Worm (Caenorhabditis elegans) whole organism, mixed stage, embryonic: ENCODE data around the gene C09B9.2.

ENCODE experiments used
- elt-3 ChIP-seq: fragments of 150-350 bp; optimal IDR thresholded peaks from 2 replicates; lab custom pipeline; 2014; ENCODE audit warnings: missing biosample characterization, missing genetic modification characterization
- lsy-2 ChIP-seq: fragments of 150-350 bp; optimal IDR thresholded peaks from 2 replicates; lab custom pipeline; 2014; ENCODE audit warnings: missing biosample characterization, missing genetic modification characterization
- mep-1 ChIP-seq: fragments of 150-350 bp; optimal IDR thresholded peaks from 2 replicates; lab custom pipeline; 2017; ENCODE audit warnings: missing biosample characterization, missing genetic modification reagents, missing genetic modification characterization, inconsistent platforms
- nhr-2 ChIP-seq: fragments of 150-350 bp; optimal IDR thresholded peaks from 2 replicates; lab custom pipeline; 2014; ENCODE audit warnings: missing biosample characterization, missing genetic modification characterization
- nhr-237 ChIP-seq: fragments of 150-350 bp; optimal IDR thresholded peaks from 2 replicates; lab custom pipeline; 2014; ENCODE audit warnings: missing biosample characterization, missing genetic modification characterization
- nhr-76 ChIP-seq: sonication (generic microtip); optimal IDR thresholded peaks from 2 replicates; lab custom pipeline; 2017; ENCODE audit warnings: missing biosample characterization, missing genetic modification characterization
- pha-4 ChIP-seq: fragments of 150-350 bp; optimal IDR thresholded peaks from 2 replicates; lab custom pipeline; 2018; ENCODE audit warnings: missing biosample characterization, missing genetic modification reagents, missing genetic modification characterization

DNA sequence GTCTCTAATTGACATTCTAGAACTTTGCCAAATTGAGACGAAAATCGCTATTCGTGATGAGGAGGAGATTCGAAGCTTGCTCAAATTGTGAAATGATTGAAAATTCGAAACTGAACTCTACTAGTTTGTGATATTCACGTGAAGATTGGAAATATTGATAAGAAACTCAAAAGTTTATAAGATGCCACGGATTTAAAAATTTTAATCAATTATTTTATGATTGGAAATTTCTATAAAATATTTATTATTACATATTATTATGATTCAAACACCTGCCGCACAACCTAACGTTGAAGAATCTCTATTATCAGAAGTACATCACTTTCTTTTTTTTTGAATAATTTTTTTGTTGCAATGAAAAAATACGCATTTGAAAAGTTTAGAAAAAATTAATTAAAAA, 40.6 kb upstream of the C09B9.2 start, which contains the start of gene E03H12.7:
- TF ChIP-seq lsy-2 (tag; lab: Kevin White, UChicago) (no peak), mep-1 (no peak), nhr-2 (no peak), pha-4 (tag; lab: Kevin White, UChicago) (no peak), nhr-76 (tag; lab: Kevin White, UChicago) (no peak), nhr-237 (tag; lab: Kevin White, UChicago) (no peak), elt-3 (tag; lab: Kevin White, UChicago) (no peak)
